Worm (Caenorhabditis elegans) whole organism, L3 larva: ENCODE measurements around the gene rheb-1.

Source experiments
- ceh-82 ChIP-seq: fragments of 150-350 bp; optimal IDR thresholded peaks from 2 replicates; lab custom pipeline; 2014; ENCODE audit warnings: missing biosample characterization, missing genetic modification characterization
- egl-27 ChIP-seq: sonication (generic microtip); optimal IDR thresholded peaks from 4 replicates; lab custom pipeline; 2017; ENCODE audit warnings: missing biosample characterization, missing genetic modification reagents, missing genetic modification characterization
- fkh-10 ChIP-seq: sonication (generic microtip); optimal IDR thresholded peaks from 2 replicates; lab custom pipeline; 2017; ENCODE audit warnings: missing biosample characterization, missing genetic modification reagents, missing genetic modification characterization
- pha-4 ChIP-seq: fragments of 150-350 bp; optimal IDR thresholded peaks from 2 replicates; lab custom pipeline; 2014; ENCODE audit warnings: missing biosample characterization, missing genetic modification reagents, missing genetic modification characterization
- unc-39 ChIP-seq: sonication (generic microtip); optimal IDR thresholded peaks from 4 replicates; lab custom pipeline; 2017; ENCODE audit warnings: missing biosample characterization, missing genetic modification characterization

- TF ChIP-seq fkh-10 (GFP tag; lab: Kevin White, UChicago) (no peak), pha-4 (tag; lab: Kevin White, UChicago) (no peak), ceh-82 (tag; lab: Kevin White, UChicago) (no peak), unc-39 (no peak), egl-27 (tag; lab: Kevin White, UChicago) (no peak)
These were observed 12.0 kb upstream of the rheb-1 start, which contains the start of gene tag-342 for ce11 chrIII:9467857-9468256.
